Worm (Caenorhabditis elegans) whole organism, L4 larva: ENCODE data around the gene sgt-1.
"Not testable (repeated sequence)": the region's sequence is repeated elsewhere in the genome, so short reads cannot be mapped to it uniquely, and the experiment has no call there.

Experiments used
- D1046.2 ChIP-seq: fragments of 200-800 bp; sonication (Bioruptor generic); IDR thresholded peaks from 2 replicates; pipeline ENCODE4 v1.3.6; 2022; ENCODE audit warnings: missing genetic modification characterization, missing compliant biosample characterization
- F10B5.3 ChIP-seq: sonication (generic microtip); optimal IDR thresholded peaks from 2 replicates; lab custom pipeline; 2016; ENCODE audit warnings: mild to moderate bottlenecking, missing genetic modification characterization, missing compliant biosample characterization
- F26F4.8 ChIP-seq: fragments of 200-800 bp; sonication (Bioruptor generic); conservative IDR thresholded peaks from 2 replicates; pipeline ENCODE4 v1.3.6; 2022; ENCODE audit warnings: missing genetic modification characterization, missing compliant biosample characterization
- T26A8.4 ChIP-seq: fragments of 200-800 bp; sonication (Bioruptor generic); IDR thresholded peaks from 2 replicates; pipeline ENCODE4 v1.3.6; 2022; ENCODE audit warnings: missing genetic modification characterization, missing compliant biosample characterization
- Y105C5A.15 ChIP-seq: fragments of 200-800 bp; sonication (Bioruptor generic); IDR thresholded peaks from 2 replicates; pipeline ENCODE4 v1.3.6; 2022; ENCODE audit warnings: missing genetic modification characterization, missing compliant biosample characterization
- Y48G9A.11 ChIP-seq: fragments of 200-800 bp; sonication (Bioruptor generic); IDR thresholded peaks from 2 replicates; pipeline ENCODE4 v1.3.6; 2022; ENCODE audit warnings: missing genetic modification reagents, missing genetic modification characterization, missing compliant biosample characterization
- ZK337.2 ChIP-seq: fragments of 200-800 bp; sonication (Bioruptor generic); IDR thresholded peaks from 2 replicates; pipeline ENCODE4 v1.3.6; 2022; ENCODE audit warnings: missing genetic modification reagents, missing genetic modification characterization, missing compliant biosample characterization
- aha-1 ChIP-seq: fragments of 150-350 bp; peaks from one replicate; lab custom pipeline; 2014; ENCODE audit warnings: missing biosample characterization, missing genetic modification characterization
- arid-1 ChIP-seq: fragments of 200-800 bp; sonication (Bioruptor generic); conservative IDR thresholded peaks from 2 replicates; pipeline ENCODE4 v1.3.6; 2022; ENCODE audit warnings: missing genetic modification reagents, missing genetic modification characterization, missing compliant biosample characterization
- dmd-6 ChIP-seq: fragments of 200-800 bp; sonication (Bioruptor generic); IDR thresholded peaks from 2 replicates; pipeline ENCODE4 v1.3.6; 2022; ENCODE audit warnings: missing genetic modification reagents, missing genetic modification characterization, missing compliant biosample characterization
- dmd-8 ChIP-seq: fragments of 200-800 bp; sonication (Bioruptor generic); IDR thresholded peaks from 2 replicates; pipeline ENCODE4 v1.3.6; 2022; ENCODE audit warnings: missing genetic modification characterization, missing compliant biosample characterization
- dmd-9 ChIP-seq: fragments of 200-800 bp; sonication (Bioruptor generic); IDR thresholded peaks from 2 replicates; pipeline ENCODE4 v1.3.6; 2022; ENCODE audit warnings: missing genetic modification reagents, missing genetic modification characterization, missing compliant biosample characterization
- dve-1 ChIP-seq: sonication (generic microtip); optimal IDR thresholded peaks from 2 replicates; lab custom pipeline; 2017; ENCODE audit warnings: antibody characterized with exemption, mild to moderate bottlenecking, missing genetic modification characterization, missing compliant biosample characterization; ENCODE audit not compliant: insufficient read depth
- egl-43 ChIP-seq: fragments of 200-800 bp; sonication (Bioruptor generic); IDR thresholded peaks from 2 replicates; pipeline ENCODE4 v1.3.6; 2022; ENCODE audit warnings: missing genetic modification reagents, missing genetic modification characterization, missing compliant biosample characterization
- hmg-1.1 ChIP-seq: fragments of 200-800 bp; sonication (Bioruptor generic); IDR thresholded peaks from 2 replicates; pipeline ENCODE4 v1.3.6; 2022; ENCODE audit warnings: missing genetic modification reagents, missing genetic modification characterization, missing compliant biosample characterization
- lin-1 ChIP-seq: fragments of 200-800 bp; sonication (Bioruptor generic); IDR thresholded peaks from 2 replicates; pipeline ENCODE4 v1.3.6; 2022; ENCODE audit warnings: missing genetic modification reagents, missing genetic modification characterization, missing compliant biosample characterization
- lin-13 ChIP-seq: fragments of 150-350 bp; optimal IDR thresholded peaks from 2 replicates; lab custom pipeline; 2014; ENCODE audit warnings: missing biosample characterization, missing genetic modification reagents, missing genetic modification characterization
- lin-29 ChIP-seq: fragments of 200-800 bp; sonication (Bioruptor generic); IDR thresholded peaks from 2 replicates; pipeline ENCODE4 v1.3.6; 2022; ENCODE audit warnings: missing genetic modification reagents, missing genetic modification characterization, missing compliant biosample characterization
- lin-38 ChIP-seq: fragments of 200-800 bp; sonication (Bioruptor generic); IDR thresholded peaks from 2 replicates; pipeline ENCODE4 v1.3.6; 2022; ENCODE audit warnings: missing genetic modification reagents, missing genetic modification characterization, missing compliant biosample characterization
- lir-3 ChIP-seq: sonication (generic microtip); optimal IDR thresholded peaks from 2 replicates; lab custom pipeline; 2016; ENCODE audit warnings: mild to moderate bottlenecking, missing genetic modification characterization, missing compliant biosample characterization
- lsy-2 ChIP-seq, 2 experiments: fragments of 150-350 bp in 1 of 2; sonication (generic microtip) in 1 of 2; optimal IDR thresholded peaks; 2 replicates each; lab custom pipeline; 2014 to 2017; ENCODE audit warnings: missing biosample characterization in 2 of 2, missing genetic modification characterization in 2 of 2
- madf-5 ChIP-seq, 2 experiments: fragments of 200-800 bp; sonication (Bioruptor generic); IDR thresholded peaks; 2 replicates each; pipeline ENCODE4 v1.3.6; 2022; ENCODE audit warnings: missing compliant biosample characterization in 2 of 2, missing genetic modification characterization in 2 of 2
- madf-9 ChIP-seq: fragments of 200-800 bp; sonication (Bioruptor generic); conservative IDR thresholded peaks from 2 replicates; pipeline ENCODE4 v1.3.6; 2022; ENCODE audit warnings: missing genetic modification reagents, missing genetic modification characterization, missing compliant biosample characterization
- mxl-2 ChIP-seq: fragments of 200-800 bp; sonication (Bioruptor generic); conservative IDR thresholded peaks from 2 replicates; pipeline ENCODE4 v1.3.6; 2022; ENCODE audit warnings: missing genetic modification reagents, missing genetic modification characterization, missing compliant biosample characterization
- mxl-3 ChIP-seq: fragments of 200-800 bp; sonication (Bioruptor generic); optimal IDR thresholded peaks from 2 replicates; lab custom pipeline; 2018; ENCODE audit warnings: mild to moderate bottlenecking, missing genetic modification characterization, missing compliant biosample characterization
- nhr-11 ChIP-seq: fragments of 150-350 bp; optimal IDR thresholded peaks from 2 replicates; lab custom pipeline; 2014; ENCODE audit warnings: missing biosample characterization, missing genetic modification characterization
- nhr-41 ChIP-seq: fragments of 200-800 bp; sonication (Bioruptor generic); IDR thresholded peaks from 2 replicates; pipeline ENCODE4 v1.3.6; 2022; ENCODE audit warnings: missing genetic modification reagents, missing genetic modification characterization, missing compliant biosample characterization
- nhr-48 ChIP-seq: sonication (generic microtip); optimal IDR thresholded peaks from 2 replicates; lab custom pipeline; 2016; ENCODE audit warnings: mild to moderate bottlenecking, missing genetic modification characterization, missing compliant biosample characterization
- pha-4 ChIP-seq, 2 experiments: fragments of 150-350 bp in 1 of 2; fragments of 200-800 bp in 1 of 2; sonication (Bioruptor generic) in 1 of 2; IDR thresholded peaks in 1 of 2; optimal IDR thresholded peaks in 1 of 2; 2 replicates each; pipeline versions ENCODE4 v1.3.6 to Lab custom; 2014 to 2022; ENCODE audit warnings: missing genetic modification characterization in 2 of 2, missing genetic modification reagents in 2 of 2, missing biosample characterization in 1 of 2, missing compliant biosample characterization in 1 of 2
- php-3 ChIP-seq: fragments of 200-800 bp; sonication (Bioruptor generic); IDR thresholded peaks from 2 replicates; pipeline ENCODE4 v1.3.6; 2022; ENCODE audit warnings: missing genetic modification reagents, missing genetic modification characterization, missing compliant biosample characterization
- snpc-1.2 ChIP-seq: fragments of 200-800 bp; sonication (Bioruptor generic); IDR thresholded peaks from 2 replicates; pipeline ENCODE4 v1.3.6; 2022; ENCODE audit warnings: missing genetic modification reagents, missing genetic modification characterization, missing compliant biosample characterization
- snpc-4 ChIP-seq: fragments of 150-350 bp; optimal IDR thresholded peaks from 2 replicates; lab custom pipeline; 2014; ENCODE audit warnings: missing biosample characterization, missing genetic modification characterization
- spr-3 ChIP-seq: fragments of 200-800 bp; sonication (Bioruptor generic); optimal IDR thresholded peaks from 2 replicates; lab custom pipeline; 2018; ENCODE audit warnings: mild to moderate bottlenecking, missing genetic modification characterization, missing compliant biosample characterization
- tra-1 ChIP-seq: fragments of 200-800 bp; sonication (Bioruptor generic); IDR thresholded peaks from 2 replicates; pipeline ENCODE4 v1.3.6; 2022; ENCODE audit warnings: missing genetic modification reagents, missing genetic modification characterization, missing compliant biosample characterization
- unc-62 ChIP-seq, 3 experiments: fragments of 150-350 bp in 1 of 3; sonication (generic microtip); optimal IDR thresholded peaks in 2 of 3; peaks in 1 of 3; 1 replicate in 1 of 3; 2 replicates in 2 of 3; lab custom pipeline; 2014 to 2017; ENCODE audit warnings: missing biosample characterization in 3 of 3, missing genetic modification characterization in 3 of 3, missing genetic modification reagents in 3 of 3, missing genotype in 1 of 3
- vab-7 ChIP-seq: fragments of 200-800 bp; sonication (Bioruptor generic); IDR thresholded peaks from 2 replicates; pipeline ENCODE4 v1.3.6; 2022; ENCODE audit warnings: missing genetic modification reagents, missing genetic modification characterization, missing compliant biosample characterization
- zag-1 ChIP-seq: fragments of 150-350 bp; optimal IDR thresholded peaks from 2 replicates; lab custom pipeline; 2014; ENCODE audit warnings: missing biosample characterization, missing genetic modification characterization
- zfp-3 ChIP-seq: fragments of 200-800 bp; sonication (Bioruptor generic); conservative IDR thresholded peaks from 2 replicates; pipeline ENCODE4 v1.3.6; 2022; ENCODE audit warnings: missing genetic modification reagents, missing genetic modification characterization, missing compliant biosample characterization
- zip-11 ChIP-seq: fragments of 200-800 bp; sonication (Bioruptor generic); IDR thresholded peaks from 2 replicates; pipeline ENCODE4 v1.3.6; 2022; ENCODE audit warnings: missing genetic modification characterization, missing compliant biosample characterization
- zip-2 ChIP-seq: fragments of 150-350 bp; optimal IDR thresholded peaks from 2 replicates; lab custom pipeline; 2014; ENCODE audit warnings: missing biosample characterization, missing genetic modification characterization
- ztf-11 ChIP-seq: fragments of 150-350 bp; optimal IDR thresholded peaks from 2 replicates; lab custom pipeline; 2014; ENCODE audit warnings: missing biosample characterization, missing genetic modification characterization

Gene sgt-1

DNA sequence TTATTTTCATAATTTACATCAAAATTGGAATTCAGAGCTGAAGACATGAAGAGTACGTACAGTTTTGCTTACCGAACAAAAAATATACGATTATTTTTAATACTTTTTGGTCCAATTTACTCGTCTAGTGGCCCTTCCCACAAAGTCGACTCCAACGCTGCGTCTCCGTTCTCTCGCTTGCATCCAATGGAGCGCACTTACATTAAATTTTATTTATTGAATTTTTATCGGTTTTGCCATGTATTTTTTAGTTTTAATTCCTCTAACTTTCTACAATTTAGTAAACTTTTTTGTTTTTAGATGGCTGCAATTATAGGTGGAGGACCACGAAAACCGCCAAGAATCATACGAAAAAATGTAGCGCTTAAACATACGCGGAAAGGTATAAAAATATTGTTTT, 31.9 kb upstream of the sgt-1 start, which contains the start of gene ZK546.5:
Gene ZK546.5 (plus strand): TSS at position 301 of the 400 bp plus-strand sequence.
- TF ChIP-seq lin-38 (GFP tag; lab: Robert Waterston, UW) (peak; percentile 60), php-3 (GFP tag; lab: Robert Waterston, UW) (no peak), nhr-11 (tag; lab: Kevin White, UChicago) (no peak), aha-1 (tag; lab: Kevin White, UChicago) (peak; percentile 24), zip-2 (no peak)
- TF ChIP-seq, all 104 proteins: peak for 2

ce11 chrII:4934954-4935353, 31.4 kb upstream of the sgt-1 start, which contains the start of gene gst-30:
Gene gst-30 (minus strand): TSS chrII:4935054.
- no peak for TF ChIP-seq ztf-11 (tag; lab: Kevin White, UChicago)
- no peak for TF ChIP-seq nhr-11 (tag; lab: Kevin White, UChicago)
- TF ChIP-seq lin-13: no peak
- no peak for TF ChIP-seq snpc-1.2 (GFP tag; lab: Robert Waterston, UW)
- no peak for TF ChIP-seq mxl-3 (GFP tag; lab: Kevin White, UChicago)
- no peak for TF ChIP-seq lin-1 (GFP tag; lab: Robert Waterston, UW)
- no peak for TF ChIP-seq dve-1
- TF ChIP-seq nhr-41 (GFP tag; lab: Robert Waterston, UW): no peak
- no peak for TF ChIP-seq Y48G9A.11
- no peak for TF ChIP-seq lir-3 (tag; lab: Kevin White, UChicago)
- TF ChIP-seq nhr-48: no peak
- no peak for TF ChIP-seq lsy-2 (tag; optimal IDR thresholded peaks at IDR 0.05; lab: Kevin White, UChicago)
- no peak for TF ChIP-seq spr-3 (GFP tag; lab: Kevin White, UChicago)

- TF ChIP-seq F10B5.3; snpc-4; zag-1 (tag; lab: Kevin White, UChicago): not testable (repeated sequence)
These were observed 29.1 kb upstream of the sgt-1 start, which contains the start of gene msp-152 for ce11 chrII:4932727-4933126. Gene msp-152 (plus strand): TSS chrII:4933027.

DNA sequence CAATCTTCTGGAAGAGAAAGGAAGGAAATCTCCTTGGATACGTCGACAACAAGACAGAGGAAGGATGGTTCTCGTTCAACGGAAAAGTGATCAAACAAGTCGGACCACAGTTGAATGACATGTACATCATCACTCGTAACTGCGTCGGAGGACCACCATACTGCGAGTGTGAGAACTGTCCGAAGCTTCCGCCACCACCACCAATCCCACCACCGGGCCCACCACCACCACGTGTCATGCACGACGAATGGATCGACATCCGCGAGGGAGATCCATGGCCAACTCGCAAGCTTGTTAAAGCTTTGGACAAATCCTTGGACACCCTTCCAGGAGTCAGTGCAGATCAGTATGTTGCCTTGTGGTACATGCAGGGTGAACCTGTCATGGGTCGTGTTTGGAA, 27.7 kb upstream of the sgt-1 start:
- TF ChIP-seq unc-62 (GFP tag; optimal IDR thresholded peaks at IDR 0.05 in 1 of 2; lab: Kevin White, UChicago): peak in 1 of 2 experiments; percentile 91
- TF ChIP-seq unc-62 (tag; optimal IDR thresholded peaks at IDR 0.05; lab: Kevin White, UChicago): no peak
- TF ChIP-seq mxl-2 (GFP tag; lab: Robert Waterston, UW): no peak

DNA sequence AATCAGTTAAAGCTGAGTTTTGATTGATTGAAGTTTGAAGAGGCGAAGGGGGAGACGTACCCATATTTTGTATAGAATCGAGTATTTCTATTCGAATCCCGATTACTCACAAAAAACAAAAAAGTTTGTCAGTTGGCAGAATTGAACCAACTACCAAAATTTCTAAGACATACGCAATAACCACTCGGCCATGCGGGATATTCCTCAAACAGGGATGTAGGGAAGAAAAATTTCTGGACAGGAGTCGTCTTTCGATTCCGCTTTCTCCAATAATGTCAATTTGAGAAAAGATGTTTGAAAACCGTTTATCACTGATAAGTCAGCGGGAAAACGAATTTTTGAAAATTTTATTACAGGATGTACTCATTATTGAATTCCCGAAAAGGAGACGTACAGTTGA, 24.8 kb upstream of the sgt-1 start:
- TF ChIP-seq mxl-2 (GFP tag; lab: Robert Waterston, UW) (peak; percentile 70), vab-7 (GFP tag; lab: Robert Waterston, UW) (peak; percentile 82), hmg-1.1 (peak; percentile 59; the same call in 1 of the 2 replicates), Y48G9A.11 (peak; percentile 38; the same call in 1 of the 2 replicates), T26A8.4 (GFP tag; lab: Robert Waterston, UW) (peak; percentile 73), snpc-1.2 (GFP tag; lab: Robert Waterston, UW) (peak; percentile 79), egl-43 (GFP tag; lab: Robert Waterston, UW) (peak; percentile 90), lin-1 (GFP tag; lab: Robert Waterston, UW) (peak; percentile 70), dmd-9 (0 out of 2 replicates have a peak, but pooled peaks have one; percentile 60), dmd-6 (GFP tag; lab: Robert Waterston, UW) (peak; percentile 12; the same call in 1 of the 2 replicates), zip-11 (GFP tag; lab: Robert Waterston, UW) (0 out of 2 replicates have a peak, but pooled peaks have one; percentile 18), pha-4 (GFP tag; IDR thresholded peaks at IDR 0.05; lab: Robert Waterston, UW) (peak; percentile 79; the same call in 1 of the 2 replicates), arid-1 (GFP tag; lab: Robert Waterston, UW) (peak; percentile 92), madf-9 (GFP tag; lab: Robert Waterston, UW) (peak; percentile 58; the same call in 1 of the 2 replicates), D1046.2 (GFP tag; lab: Robert Waterston, UW) (peak; percentile 86), lin-29 (GFP tag; lab: Robert Waterston, UW) (0 out of 2 replicates have a peak, but pooled peaks have one; percentile 15), tra-1 (GFP tag; lab: Robert Waterston, UW) (peak; percentile 88), F26F4.8 (GFP tag; lab: Robert Waterston, UW) (peak; percentile 87), ZK337.2 (GFP tag; lab: Robert Waterston, UW) (peak; percentile 76; the same call in 1 of the 2 replicates), zfp-3 (GFP tag; lab: Robert Waterston, UW) (peak; percentile 70; the same call in 1 of the 2 replicates), Y105C5A.15 (GFP tag; lab: Robert Waterston, UW) (peak; percentile 87; the same call in 1 of the 2 replicates), php-3 (GFP tag; lab: Robert Waterston, UW) (0 out of 2 replicates have a peak, but pooled peaks have one; percentile 39), dmd-8 (GFP tag; lab: Robert Waterston, UW) (peak; percentile 82), madf-5 (GFP tag; IDR thresholded peaks at IDR 0.05; lab: Robert Waterston, UW) (peak; percentile 75; a peak in 2 of 4 replicates)
- not testable (repeated sequence) for TF ChIP-seq pha-4 (tag; optimal IDR thresholded peaks at IDR 0.05; lab: Kevin White, UChicago)
